Fruit fly (Drosophila melanogaster) whole organism: Measurements from ENCODE around the gene Elba2.

Source experiments
- CG8478 ChIP-seq: fragments of >200 bp; optimal IDR thresholded peaks from 2 replicates; lab custom pipeline; 2018; ENCODE audit warnings: inconsistent platforms
- EcR ChIP-seq, 2 experiments: fragments of >200 bp; optimal IDR thresholded peaks; 2 replicates each; lab custom pipeline; 2017; ENCODE audit warnings: missing biosample characterization in 2 of 2, missing genetic modification characterization in 2 of 2, missing genetic modification reagents in 2 of 2
- pan ChIP-seq: fragments of >200 bp; optimal IDR thresholded peaks from 2 replicates; lab custom pipeline; 2017
- psq ChIP-seq: fragments of >200 bp; optimal IDR thresholded peaks from 2 replicates; lab custom pipeline; 2017

DNA sequence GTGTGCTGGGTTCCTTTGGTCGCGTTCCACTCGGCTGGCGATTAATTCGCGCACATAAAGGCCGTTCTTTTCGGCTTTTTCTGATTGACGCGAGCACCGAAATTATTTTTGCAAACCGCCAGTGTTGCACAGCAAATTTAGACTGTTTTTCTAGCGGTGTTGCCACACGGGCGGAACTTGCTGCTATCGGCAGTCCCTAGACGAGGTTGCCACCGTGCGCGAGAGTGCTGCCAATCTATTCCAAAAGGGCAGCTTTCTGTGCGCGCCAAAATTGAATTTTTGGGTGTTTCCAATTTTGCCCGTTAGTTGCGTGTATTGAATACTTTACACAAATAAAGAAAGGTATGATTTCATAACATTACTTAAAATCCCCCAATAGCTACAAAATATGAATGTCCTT is 7.8 kb downstream of the Elba2 start, which contains the start of gene Drp1:
- TF ChIP-seq pan (lab: Kevin White, UChicago): no peak
- no peak for TF ChIP-seq psq (lab: Kevin White, UChicago)
- TF ChIP-seq EcR (GFP tag; optimal IDR thresholded peaks at IDR 0.05; lab: Kevin White, UChicago): no peak
- no peak for TF ChIP-seq CG8478 (lab: Kevin White, UChicago)
